Worm (Caenorhabditis elegans): ENCODE measurements around the gene C34F11.1.

- TF ChIP-seq F13C5.2 (tag; optimal IDR thresholded peaks at IDR 0.05) (no peak), B0310.2 (tag; optimal IDR thresholded peaks at IDR 0.05) (no peak), hmbx-1 (tag; optimal IDR thresholded peaks at IDR 0.05) (no peak), flt-1 (GFP tag; IDR thresholded peaks at IDR 0.05) (no peak), aly-1 (tag; optimal IDR thresholded peaks at IDR 0.05) (no peak), hmg-4 (GFP tag; optimal IDR thresholded peaks at IDR 0.05) (no peak), ama-1 (optimal IDR thresholded peaks at IDR 0.05) (no peak)
Measured at ce11 chrII:5191766-5192165, 21.0 kb upstream of the C34F11.1 start.

Data from whole organism, early embryonic.